Worm (Caenorhabditis elegans) whole organism, L4/young adult: ENCODE data around the gene kin-26.

ENCODE experiments used
- dao-5 ChIP-seq: sonication (generic microtip); optimal IDR thresholded peaks from 2 replicates; lab custom pipeline; 2016; ENCODE audit warnings: missing genotype, missing genetic modification characterization, moderate library complexity, missing compliant biosample characterization
- him-1 ChIP-seq: sonication (generic microtip); optimal IDR thresholded peaks from 2 replicates; lab custom pipeline; 2016; ENCODE audit warnings: missing genotype, missing genetic modification reagents, missing genetic modification characterization, missing compliant biosample characterization

DNA sequence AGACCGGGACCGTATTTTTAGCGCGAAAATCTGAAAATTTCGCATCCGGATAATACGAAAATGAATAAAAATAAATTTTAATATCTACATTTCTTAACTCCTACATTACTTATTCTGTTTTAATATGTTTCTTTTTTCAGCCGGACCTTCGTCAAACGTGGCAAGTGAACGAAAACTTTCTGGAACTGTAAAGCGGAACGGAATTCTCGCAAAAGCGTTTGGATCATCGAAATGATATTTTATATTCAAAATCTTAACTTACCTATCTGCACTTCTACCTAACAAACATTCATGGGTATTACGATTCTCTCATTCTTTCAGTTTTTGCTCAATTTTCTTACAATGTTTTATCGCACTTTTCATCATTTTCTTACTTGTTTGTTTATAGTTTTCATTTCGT, 29.0 kb upstream of the kin-26 start:
- TF ChIP-seq dao-5 (no peak), him-1 (no peak)
